Worm (Caenorhabditis elegans) whole organism, late embryonic: ENCODE results near the gene K09C8.7.

Source experiments
- F13H6.1 ChIP-seq: sonication (generic microtip); optimal IDR thresholded peaks from 2 replicates; lab custom pipeline; 2016; ENCODE audit warnings: missing genetic modification characterization, missing compliant biosample characterization
- ama-1 ChIP-seq: fragments of 150-350 bp; optimal IDR thresholded peaks from 2 replicates; lab custom pipeline; 2014
- ceh-9 ChIP-seq: sonication (generic microtip); optimal IDR thresholded peaks from 2 replicates; lab custom pipeline; 2016; ENCODE audit warnings: mild to moderate bottlenecking, missing genetic modification characterization, inconsistent platforms, missing compliant biosample characterization
- dve-1 ChIP-seq: sonication (generic microtip); optimal IDR thresholded peaks from 2 replicates; lab custom pipeline; 2017; ENCODE audit warnings: antibody characterized with exemption, mild to moderate bottlenecking, missing genetic modification characterization, missing compliant biosample characterization
- hlh-30 ChIP-seq: sonication (generic microtip); optimal IDR thresholded peaks from 2 replicates; lab custom pipeline; 2017; ENCODE audit warnings: antibody characterized with exemption, missing genetic modification characterization, missing compliant biosample characterization; ENCODE audit not compliant: insufficient read depth
- hlh-8 ChIP-seq: sonication (generic microtip); optimal IDR thresholded peaks from 2 replicates; lab custom pipeline; 2016; ENCODE audit warnings: missing genotype, missing genetic modification characterization, missing compliant biosample characterization
- lim-6 ChIP-seq: sonication (generic microtip); optimal IDR thresholded peaks from 2 replicates; lab custom pipeline; 2016; ENCODE audit warnings: missing genetic modification characterization, missing compliant biosample characterization
- nfya-1 ChIP-seq: sonication (generic microtip); optimal IDR thresholded peaks from 2 replicates; lab custom pipeline; 2017; ENCODE audit warnings: missing genetic modification characterization, mild to moderate bottlenecking, missing compliant biosample characterization, antibody characterized with exemption, moderate library complexity
- nhr-11 ChIP-seq: fragments of 150-350 bp; optimal IDR thresholded peaks from 2 replicates; lab custom pipeline; 2014; ENCODE audit warnings: missing biosample characterization, missing genetic modification characterization
- odd-2 ChIP-seq: sonication (generic microtip); optimal IDR thresholded peaks from 2 replicates; lab custom pipeline; 2017; ENCODE audit warnings: antibody characterized with exemption, mild to moderate bottlenecking, missing genetic modification characterization, missing compliant biosample characterization
- pha-2 ChIP-seq: sonication (generic microtip); optimal IDR thresholded peaks from 2 replicates; lab custom pipeline; 2017; ENCODE audit warnings: mild to moderate bottlenecking, missing genetic modification characterization, missing compliant biosample characterization
- pqm-1 ChIP-seq: sonication (generic microtip); optimal IDR thresholded peaks from 2 replicates; lab custom pipeline; 2016; ENCODE audit warnings: missing genetic modification characterization, missing compliant biosample characterization
- rnt-1 ChIP-seq: sonication (generic microtip); optimal IDR thresholded peaks from 2 replicates; lab custom pipeline; 2016; ENCODE audit warnings: missing genetic modification characterization, missing compliant biosample characterization
- zip-5 ChIP-seq: sonication (generic microtip); optimal IDR thresholded peaks from 2 replicates; lab custom pipeline; 2016; ENCODE audit warnings: missing genetic modification characterization, missing compliant biosample characterization

ce11 chrX:10990159-10990854, 39.1 kb upstream of the K09C8.7 start:
- no peak for TF ChIP-seq F13H6.1 (tag; lab: Kevin White, UChicago)
- TF ChIP-seq nfya-1 = peak; percentile 23
- TF ChIP-seq ceh-9 (tag; lab: Kevin White, UChicago) = no peak
- no peak for TF ChIP-seq ama-1
- TF ChIP-seq rnt-1 (tag; lab: Kevin White, UChicago) = no peak
- no peak for TF ChIP-seq odd-2
- TF ChIP-seq hlh-8 = no peak
- no peak for TF ChIP-seq nhr-11 (tag; lab: Kevin White, UChicago)
- no peak for TF ChIP-seq dve-1 (tag; lab: Kevin White, UChicago)
- TF ChIP-seq lim-6 = no peak
- no peak for TF ChIP-seq pha-2 (tag; lab: Kevin White, UChicago)
- no peak for TF ChIP-seq pqm-1 (tag; lab: Kevin White, UChicago)
- no peak for TF ChIP-seq hlh-30 (tag; lab: Kevin White, UChicago)
- no peak for TF ChIP-seq zip-5 (tag; lab: Kevin White, UChicago)
